Worm (Caenorhabditis elegans) whole organism, L3 larva: Measurements from ENCODE around the gene F37B12.3.

Experiments
- ama-1 ChIP-seq: fragments of 150-350 bp; optimal IDR thresholded peaks from 2 replicates; lab custom pipeline; 2018
- ceh-9 ChIP-seq: sonication (generic microtip); optimal IDR thresholded peaks from 2 replicates; lab custom pipeline; 2018; ENCODE audit warnings: missing biosample characterization, missing genetic modification characterization
- daf-12 ChIP-seq: fragments of 150-350 bp; optimal IDR thresholded peaks from 2 replicates; lab custom pipeline; 2014; ENCODE audit warnings: missing biosample characterization, missing genetic modification reagents, missing genetic modification characterization
- egl-27 ChIP-seq: sonication (generic microtip); optimal IDR thresholded peaks from 4 replicates; lab custom pipeline; 2017; ENCODE audit warnings: missing biosample characterization, missing genetic modification reagents, missing genetic modification characterization
- elt-1 ChIP-seq: fragments of 150-350 bp; optimal IDR thresholded peaks from 2 replicates; lab custom pipeline; 2014; ENCODE audit warnings: missing biosample characterization, missing genetic modification characterization
- elt-2 ChIP-seq: sonication (generic microtip); optimal IDR thresholded peaks from 2 replicates; lab custom pipeline; 2016; ENCODE audit warnings: missing genetic modification reagents, mild to moderate bottlenecking, missing genetic modification characterization, missing compliant biosample characterization
- elt-3 ChIP-seq, 3 experiments: fragments of 150-350 bp in 1 of 3; sonication (generic microtip) in 2 of 3; optimal IDR thresholded peaks; 2 replicates in 2 of 3; 4 replicates in 1 of 3; lab custom pipeline; 2014 to 2017; ENCODE audit warnings: missing biosample characterization in 3 of 3, missing genetic modification characterization in 3 of 3
- fkh-10 ChIP-seq: sonication (generic microtip); optimal IDR thresholded peaks from 2 replicates; lab custom pipeline; 2017; ENCODE audit warnings: missing biosample characterization, missing genetic modification reagents, missing genetic modification characterization
- fkh-2 ChIP-seq: fragments of 150-350 bp; optimal IDR thresholded peaks from 2 replicates; lab custom pipeline; 2014; ENCODE audit warnings: missing biosample characterization, missing genetic modification reagents, missing genetic modification characterization
- fos-1 ChIP-seq: fragments of 150-350 bp; optimal IDR thresholded peaks from 2 replicates; lab custom pipeline; 2014; ENCODE audit warnings: missing biosample characterization, missing genetic modification characterization
- lin-15B ChIP-seq: fragments of 150-350 bp; optimal IDR thresholded peaks from 2 replicates; lab custom pipeline; 2014; ENCODE audit warnings: missing biosample characterization, missing genetic modification characterization
- mdl-1 ChIP-seq: fragments of 150-350 bp; optimal IDR thresholded peaks from 2 replicates; lab custom pipeline; 2014; ENCODE audit warnings: missing biosample characterization, missing genetic modification characterization
- mml-1 ChIP-seq: fragments of 150-350 bp; sonication (generic microtip); optimal IDR thresholded peaks from 3 replicates; lab custom pipeline; 2014; ENCODE audit warnings: missing biosample characterization, missing genetic modification characterization
- nfya-1 ChIP-seq: sonication (generic microtip); optimal IDR thresholded peaks from 2 replicates; lab custom pipeline; 2017; ENCODE audit warnings: missing genetic modification characterization, mild to moderate bottlenecking, missing compliant biosample characterization, antibody characterized with exemption, moderate library complexity; ENCODE audit not compliant: insufficient read depth
- nhr-23 ChIP-seq: fragments of 150-350 bp; optimal IDR thresholded peaks from 2 replicates; lab custom pipeline; 2014; ENCODE audit warnings: missing biosample characterization, missing genetic modification reagents, missing genetic modification characterization
- nhr-237 ChIP-seq: fragments of 150-350 bp; optimal IDR thresholded peaks from 2 replicates; lab custom pipeline; 2014; ENCODE audit warnings: missing biosample characterization, missing genetic modification characterization
- nhr-25 ChIP-seq: sonication (generic microtip); optimal IDR thresholded peaks from 2 replicates; lab custom pipeline; 2017; ENCODE audit warnings: missing biosample characterization, missing genetic modification characterization
- nhr-28 ChIP-seq: fragments of 150-350 bp; optimal IDR thresholded peaks from 2 replicates; lab custom pipeline; 2014; ENCODE audit warnings: missing biosample characterization, missing genetic modification characterization
- nhr-43 ChIP-seq: sonication (generic microtip); optimal IDR thresholded peaks from 2 replicates; lab custom pipeline; 2016; ENCODE audit warnings: mild to moderate bottlenecking, missing genetic modification characterization, missing compliant biosample characterization; ENCODE audit not compliant: poor library complexity, severe bottlenecking
- nhr-67 ChIP-seq: fragments of 150-350 bp; optimal IDR thresholded peaks from 2 replicates; lab custom pipeline; 2014; ENCODE audit warnings: missing biosample characterization, missing genetic modification characterization
- pha-4 ChIP-seq: fragments of 150-350 bp; optimal IDR thresholded peaks from 2 replicates; lab custom pipeline; 2014; ENCODE audit warnings: missing biosample characterization, missing genetic modification reagents, missing genetic modification characterization
- pqm-1 ChIP-seq: fragments of 150-350 bp; optimal IDR thresholded peaks from 2 replicates; lab custom pipeline; 2017; ENCODE audit warnings: missing biosample characterization, missing genetic modification characterization, inconsistent platforms
- sea-2 ChIP-seq: fragments of 150-350 bp; sonication (generic microtip); optimal IDR thresholded peaks from 4 replicates; lab custom pipeline; 2014; ENCODE audit warnings: missing biosample characterization, missing genetic modification reagents, missing genetic modification characterization
- skn-1 ChIP-seq: fragments of 150-350 bp; optimal IDR thresholded peaks from 2 replicates; lab custom pipeline; 2014; ENCODE audit warnings: missing biosample characterization, missing genetic modification characterization
- snpc-4 ChIP-seq: fragments of 150-350 bp; optimal IDR thresholded peaks from 2 replicates; lab custom pipeline; 2014; ENCODE audit warnings: missing biosample characterization, missing genetic modification characterization
- tbx-2 ChIP-seq: sonication (generic microtip); optimal IDR thresholded peaks from 2 replicates; lab custom pipeline; 2016; ENCODE audit warnings: mild to moderate bottlenecking, missing genetic modification characterization, missing compliant biosample characterization
- unc-39 ChIP-seq: sonication (generic microtip); optimal IDR thresholded peaks from 4 replicates; lab custom pipeline; 2017; ENCODE audit warnings: missing biosample characterization, missing genetic modification characterization
- unc-62 ChIP-seq: fragments of 150-350 bp; sonication (generic microtip); optimal IDR thresholded peaks from 4 replicates; lab custom pipeline; 2014; ENCODE audit warnings: missing biosample characterization, missing genetic modification reagents, missing genetic modification characterization
- zag-1 ChIP-seq: fragments of 150-350 bp; optimal IDR thresholded peaks from 2 replicates; lab custom pipeline; 2014; ENCODE audit warnings: missing biosample characterization, missing genetic modification characterization

The F37B12.3 gene

DNA sequence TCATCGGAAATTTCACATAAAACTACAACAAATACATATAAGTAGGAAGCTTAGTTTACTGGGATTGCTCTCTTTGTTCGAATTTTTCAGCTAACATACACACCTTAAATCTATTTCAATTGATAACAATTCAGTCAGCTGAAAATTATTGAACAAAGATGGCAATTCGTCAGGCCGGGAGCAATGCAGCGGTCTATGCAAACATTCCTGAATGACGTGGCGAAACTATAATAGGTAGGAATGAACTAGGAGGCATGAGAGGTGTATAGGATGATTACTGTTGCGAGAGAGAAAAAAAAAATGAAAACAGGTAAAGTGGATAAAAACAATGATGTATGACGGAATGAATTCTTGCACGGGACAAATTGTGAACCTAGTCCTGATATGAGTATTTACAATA is 853 bp upstream of the F37B12.3 start:
- TF ChIP-seq pqm-1 (tag; lab: Kevin White, UChicago), result peak; percentile 62
- TF ChIP-seq zag-1 (tag; lab: Kevin White, UChicago), result no peak
- peak; percentile 34 for TF ChIP-seq elt-2 (tag; lab: Kevin White, UChicago)
- TF ChIP-seq, all 47 proteins: peak for 2

DNA sequence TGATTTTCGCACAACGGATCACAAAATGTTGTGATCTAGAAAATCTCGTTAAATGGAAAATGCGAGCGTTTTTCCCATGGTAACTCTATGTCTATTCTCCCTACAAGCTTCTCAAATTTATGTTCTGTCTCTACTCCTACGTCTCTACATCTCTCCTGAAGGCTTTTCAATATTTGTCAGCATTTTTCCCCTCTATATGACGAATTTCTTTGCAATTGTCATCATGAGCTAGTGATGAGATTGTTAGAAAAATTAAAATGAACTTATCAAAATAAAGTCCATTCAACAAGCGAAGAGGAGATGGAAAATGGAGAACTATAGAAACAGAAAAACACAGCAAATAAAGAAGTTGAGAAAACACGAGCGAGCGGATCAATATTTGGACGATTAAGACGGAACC is 2.5 kb downstream of the F37B12.3 start:
- TF ChIP-seq sea-2, result no peak
- no peak for TF ChIP-seq pqm-1 (tag; lab: Kevin White, UChicago)
- TF ChIP-seq nhr-25 (tag; lab: Kevin White, UChicago), result no peak
- no peak for TF ChIP-seq fkh-10 (GFP tag; lab: Kevin White, UChicago)
- TF ChIP-seq mdl-1 (tag; lab: Kevin White, UChicago), result no peak
- no peak for TF ChIP-seq nfya-1 (tag; lab: Kevin White, UChicago)
- TF ChIP-seq nhr-28 (tag; lab: Kevin White, UChicago), result no peak
- TF ChIP-seq snpc-4 (tag; lab: Kevin White, UChicago), result no peak
- no peak for TF ChIP-seq nhr-237
- TF ChIP-seq fos-1 (tag; lab: Kevin White, UChicago), result no peak
- TF ChIP-seq pha-4, result peak; percentile 22
- TF ChIP-seq unc-62 (GFP tag; lab: Kevin White, UChicago), result no peak
- no peak for TF ChIP-seq fkh-2 (tag; lab: Kevin White, UChicago)
- peak; percentile 96 for TF ChIP-seq skn-1
- TF ChIP-seq nhr-43 (tag; lab: Kevin White, UChicago), result no peak
- TF ChIP-seq nhr-67 (tag; lab: Kevin White, UChicago), result no peak

- no peak for TF ChIP-seq mml-1 (tag; lab: Kevin White, UChicago)
- no peak for TF ChIP-seq fos-1 (tag; lab: Kevin White, UChicago)
- no peak for TF ChIP-seq fkh-10 (GFP tag; lab: Kevin White, UChicago)
- no peak for TF ChIP-seq lin-15B
- TF ChIP-seq elt-2 (tag; lab: Kevin White, UChicago), result no peak
- TF ChIP-seq tbx-2 (tag; lab: Kevin White, UChicago), result no peak
- no peak for TF ChIP-seq nhr-43 (tag; lab: Kevin White, UChicago)
- TF ChIP-seq, all 47 proteins: peak for 0
Measured at ce11 chrII:9038201-9038600, 3.0 kb downstream of the F37B12.3 start, which contains the start of gene gcs-1. gcs-1 (minus strand) TSS chrII:9038301.

DNA sequence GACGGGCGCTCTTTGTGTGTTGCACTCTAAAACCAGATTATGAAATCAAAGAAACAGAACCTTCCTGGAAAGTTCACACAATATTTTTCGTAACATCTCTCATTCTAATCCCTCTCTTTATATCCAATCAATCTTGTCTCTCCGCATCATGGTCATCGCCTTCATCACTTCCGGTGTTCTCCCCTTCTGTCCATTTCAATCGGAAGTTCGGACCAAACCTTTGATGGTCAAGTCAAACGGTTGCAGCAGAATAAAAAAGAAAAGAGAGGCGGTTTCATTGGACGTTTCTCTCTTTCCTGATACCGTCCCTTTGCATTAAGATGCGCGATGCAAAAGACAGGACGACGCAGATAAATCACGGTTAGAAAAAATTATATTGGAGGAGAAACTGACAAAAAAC is 8.2 kb downstream of the F37B12.3 start:
- TF ChIP-seq ceh-9 (tag; lab: Kevin White, UChicago) (no peak), pqm-1 (tag; lab: Kevin White, UChicago) (no peak), nhr-23 (peak; percentile 27), lin-15B (no peak), nhr-25 (tag; lab: Kevin White, UChicago) (peak; percentile 11), pha-4 (no peak), elt-1 (no peak), unc-39 (tag; lab: Kevin White, UChicago) (no peak), elt-3 (tag; optimal IDR thresholded peaks at IDR 0.05; lab: Kevin White, UChicago) (no peak)

- TF ChIP-seq daf-12 (tag; lab: Kevin White, UChicago), result no peak
- no peak for TF ChIP-seq elt-3 (tag; optimal IDR thresholded peaks at IDR 0.05; lab: Kevin White, UChicago)
- TF ChIP-seq nhr-23, result peak; percentile 57
Measured at ce11 chrII:9031891-9032290, 9.3 kb downstream of the F37B12.3 start.

DNA sequence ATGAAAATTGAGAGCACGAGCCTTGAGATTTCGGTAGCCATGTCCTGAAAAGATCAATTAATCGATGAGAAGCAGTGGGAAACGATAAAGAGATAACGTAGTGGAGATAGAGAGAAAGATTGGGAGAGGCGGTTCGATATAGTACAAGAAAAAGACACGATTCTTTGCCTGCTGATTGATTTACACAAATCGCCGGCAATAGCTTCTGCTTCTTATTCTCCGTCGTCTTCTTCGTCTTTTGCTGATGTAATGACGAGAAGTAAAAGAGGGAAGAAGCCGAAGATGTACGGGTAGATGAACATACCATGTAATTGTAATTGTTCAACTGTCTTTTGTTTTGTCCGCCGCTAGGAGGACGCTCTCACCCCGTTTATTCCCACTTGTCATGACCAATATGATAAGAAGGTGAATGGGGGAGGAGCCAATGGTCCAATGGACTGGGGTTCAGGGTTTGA is 12.0 kb downstream of the F37B12.3 start, which contains the start of gene F37B12.1:
F37B12.1 (minus strand) TSS at position 51 of the 455 bp plus-strand sequence.
- TF ChIP-seq ama-1 (lab: Kevin White, UChicago) (peak; percentile 2), egl-27 (no peak)

DNA sequence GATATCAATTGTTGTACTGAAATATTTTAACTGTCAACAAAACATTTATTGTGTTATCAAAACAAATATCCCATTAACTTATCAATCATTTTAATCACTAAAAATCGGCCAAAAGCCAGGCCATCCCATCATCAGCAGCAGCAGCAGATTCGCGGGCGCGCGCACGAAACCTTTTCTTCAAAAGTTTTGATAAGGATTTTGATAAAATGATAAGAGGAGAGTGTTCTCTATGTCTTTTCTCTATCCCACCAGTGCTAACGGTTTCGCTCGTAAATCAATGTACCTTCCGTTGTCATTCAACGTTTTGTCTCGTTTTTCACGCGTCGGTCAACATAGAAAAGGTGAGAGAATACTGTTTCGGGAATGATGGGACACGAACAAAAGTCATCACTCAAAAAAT is 13.1 kb downstream of the F37B12.3 start:
- TF ChIP-seq nhr-23 (peak; percentile 24), nhr-43 (tag; lab: Kevin White, UChicago) (peak; percentile 35), tbx-2 (tag; lab: Kevin White, UChicago) (no peak), elt-3 (tag; optimal IDR thresholded peaks at IDR 0.05; lab: Kevin White, UChicago) (peak in 2 of 3 experiments; percentile 83 to 93)
